Worm (Caenorhabditis elegans) whole organism, mixed stage, embryonic: Measurements from ENCODE around the gene D1053.2.

Experiments
- ces-1 ChIP-seq: fragments of 150-350 bp; optimal IDR thresholded peaks from 2 replicates; lab custom pipeline; 2014; ENCODE audit warnings: missing biosample characterization, missing genetic modification reagents, missing genetic modification characterization
- elt-1 ChIP-seq: sonication (generic microtip); optimal IDR thresholded peaks from 2 replicates; lab custom pipeline; 2017; ENCODE audit warnings: missing genetic modification characterization, mild to moderate bottlenecking, missing compliant biosample characterization, antibody characterized with exemption, moderate library complexity, borderline replicate concordance; ENCODE audit not compliant: insufficient read depth
- elt-3 ChIP-seq: fragments of 150-350 bp; optimal IDR thresholded peaks from 2 replicates; lab custom pipeline; 2014; ENCODE audit warnings: missing biosample characterization, missing genetic modification characterization
- lin-13 ChIP-seq: fragments of 150-350 bp; optimal IDR thresholded peaks from 2 replicates; lab custom pipeline; 2014; ENCODE audit warnings: missing biosample characterization, missing genetic modification characterization
- mls-2 ChIP-seq: sonication (generic microtip); optimal IDR thresholded peaks from 2 replicates; lab custom pipeline; 2016; ENCODE audit warnings: mild to moderate bottlenecking, missing genetic modification characterization, moderate library complexity, missing compliant biosample characterization
- nhr-237 ChIP-seq: fragments of 150-350 bp; optimal IDR thresholded peaks from 2 replicates; lab custom pipeline; 2014; ENCODE audit warnings: missing biosample characterization, missing genetic modification characterization
- nhr-28 ChIP-seq: fragments of 150-350 bp; optimal IDR thresholded peaks from 2 replicates; lab custom pipeline; 2014; ENCODE audit warnings: missing biosample characterization, missing genetic modification characterization
- pha-4 ChIP-seq: fragments of 150-350 bp; optimal IDR thresholded peaks from 2 replicates; lab custom pipeline; 2018; ENCODE audit warnings: missing biosample characterization, missing genetic modification reagents, missing genetic modification characterization
- snpc-4 ChIP-seq: fragments of 150-350 bp; optimal IDR thresholded peaks from 2 replicates; lab custom pipeline; 2014; ENCODE audit warnings: missing biosample characterization, missing genetic modification characterization
- sptf-1 ChIP-seq: sonication (generic microtip); optimal IDR thresholded peaks from 2 replicates; lab custom pipeline; 2017; ENCODE audit warnings: mild to moderate bottlenecking, missing genetic modification characterization, moderate library complexity, missing compliant biosample characterization
- unc-39 ChIP-seq: fragments of 150-350 bp; optimal IDR thresholded peaks from 2 replicates; lab custom pipeline; 2014; ENCODE audit warnings: missing biosample characterization, missing genetic modification characterization
- zip-8 ChIP-seq: fragments of 150-350 bp; optimal IDR thresholded peaks from 2 replicates; lab custom pipeline; 2014; ENCODE audit warnings: missing biosample characterization, missing genetic modification characterization

ce11 chrX:11726450-11726849 is 1.5 kb upstream of the D1053.2 start:
- TF ChIP-seq nhr-237, result no peak
- peak; percentile 97 for TF ChIP-seq elt-1 (tag; lab: Kevin White, UChicago)
- no peak for TF ChIP-seq elt-3 (tag; lab: Kevin White, UChicago)
- TF ChIP-seq zip-8 (tag; lab: Kevin White, UChicago), result no peak
- TF ChIP-seq snpc-4 (tag; lab: Kevin White, UChicago), result no peak
- no peak for TF ChIP-seq mls-2 (tag; lab: Kevin White, UChicago)
- no peak for TF ChIP-seq unc-39 (tag; lab: Kevin White, UChicago)
- no peak for TF ChIP-seq pha-4 (tag; lab: Kevin White, UChicago)
- TF ChIP-seq lin-13, result no peak
- TF ChIP-seq ces-1 (GFP tag; lab: Kevin White, UChicago), result no peak
- TF ChIP-seq nhr-28 (tag; lab: Kevin White, UChicago), result no peak
- TF ChIP-seq sptf-1, result no peak
